Worm (Caenorhabditis elegans): Measurements from ENCODE around the gene C09E7.7.

Gene C09E7.7

DNA sequence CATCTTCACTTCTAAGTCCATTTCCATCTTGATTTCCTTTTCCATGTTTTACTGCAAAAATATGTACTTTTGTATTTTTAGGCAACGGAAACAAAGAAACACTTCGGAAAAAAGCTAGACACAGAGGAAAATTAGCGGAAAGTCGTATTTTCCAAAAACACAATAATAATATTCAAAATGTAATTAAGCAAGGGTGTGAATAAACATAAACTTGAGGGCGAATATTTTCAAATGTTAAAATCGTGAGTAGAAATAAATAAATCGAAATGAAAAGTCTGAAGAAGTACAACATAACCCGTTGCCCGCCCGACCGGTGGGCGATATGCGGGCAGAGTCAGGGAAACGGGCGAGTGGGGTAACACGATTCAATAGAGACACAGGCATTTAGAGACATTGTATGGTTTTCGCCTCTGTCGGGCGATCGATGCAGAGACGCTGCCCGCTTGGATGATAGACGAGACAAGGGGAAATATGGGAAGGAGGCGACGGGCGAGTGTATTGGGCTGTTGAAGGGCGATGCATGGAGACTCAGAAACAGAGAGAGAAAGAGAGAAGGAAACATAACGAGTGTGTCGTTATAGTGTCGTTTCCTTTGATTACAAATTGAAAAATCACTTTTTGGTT is 14.0 kb downstream of the C09E7.7 start, which contains the start of gene C09E7.4 (continued):
- TF ChIP-seq ttx-3 (tag; optimal IDR thresholded peaks at IDR 0.05) (no peak), tbx-2 (tag; optimal IDR thresholded peaks at IDR 0.05) (peak; percentile 84), pax-1 (tag; optimal IDR thresholded peaks at IDR 0.05) (no peak), dmd-4 (tag; optimal IDR thresholded peaks at IDR 0.05; ENCODE audit: borderline replicate concordance) (peak; percentile 30), rnt-1 (tag; optimal IDR thresholded peaks at IDR 0.05) (peak; percentile 46), pag-3 (tag; optimal IDR thresholded peaks at IDR 0.05; ENCODE audit: borderline replicate concordance) (peak; percentile 26), nhr-232 (tag; optimal IDR thresholded peaks at IDR 0.05) (no peak), hlh-6 (tag; optimal IDR thresholded peaks at IDR 0.05) (peak; percentile 72), unc-55 (GFP tag; optimal IDR thresholded peaks at IDR 0.05) (peak; percentile 94), ceh-45 (GFP tag; IDR thresholded peaks at IDR 0.05) (no peak), nhr-11 (tag; optimal IDR thresholded peaks at IDR 0.05) (no peak), syd-9 (tag; optimal IDR thresholded peaks at IDR 0.05) (peak; percentile 55), pros-1 (tag; optimal IDR thresholded peaks at IDR 0.05) (peak; percentile 18), unc-42 (tag; optimal IDR thresholded peaks at IDR 0.05) (peak; percentile 68), ceh-6 (GFP tag; optimal IDR thresholded peaks at IDR 0.05) (no peak)

DNA sequence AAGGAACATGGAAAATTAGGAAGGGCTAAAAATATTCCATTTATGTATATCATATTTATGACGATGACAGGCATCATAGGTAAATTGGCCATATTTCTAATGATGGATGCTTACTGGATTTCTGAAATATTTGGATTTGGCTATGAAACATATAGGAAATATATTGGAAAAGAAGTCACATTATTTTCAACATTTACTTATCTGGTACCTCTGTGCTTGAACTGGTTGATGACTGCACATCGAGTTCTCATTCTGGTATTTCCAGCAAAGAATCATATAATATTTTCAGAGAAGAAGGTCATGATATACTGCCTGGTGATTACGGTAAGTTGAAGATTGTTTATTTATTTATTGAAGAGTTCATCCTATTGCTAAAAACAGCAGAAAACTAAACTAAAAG is 18.4 kb downstream of the C09E7.7 start, which contains the start of gene srxa-5:
srxa-5 (plus strand) TSS at position 301 of the 400 bp plus-strand sequence.
- TF ChIP-seq K02D7.2 (tag; optimal IDR thresholded peaks at IDR 0.05) (no peak), C08G9.2 (tag; optimal IDR thresholded peaks at IDR 0.05) (no peak), elt-4 (tag; optimal IDR thresholded peaks at IDR 0.05) (no peak), ceh-45 (GFP tag; IDR thresholded peaks at IDR 0.05) (no peak), fax-1 (tag; optimal IDR thresholded peaks at IDR 0.05) (no peak), lim-6 (tag; optimal IDR thresholded peaks at IDR 0.05) (no peak), ceh-48 (tag; optimal IDR thresholded peaks at IDR 0.05) (no peak), lin-11 (tag; optimal IDR thresholded peaks at IDR 0.05) (no peak), sdc-2 (tag; optimal IDR thresholded peaks at IDR 0.05) (no peak)

DNA sequence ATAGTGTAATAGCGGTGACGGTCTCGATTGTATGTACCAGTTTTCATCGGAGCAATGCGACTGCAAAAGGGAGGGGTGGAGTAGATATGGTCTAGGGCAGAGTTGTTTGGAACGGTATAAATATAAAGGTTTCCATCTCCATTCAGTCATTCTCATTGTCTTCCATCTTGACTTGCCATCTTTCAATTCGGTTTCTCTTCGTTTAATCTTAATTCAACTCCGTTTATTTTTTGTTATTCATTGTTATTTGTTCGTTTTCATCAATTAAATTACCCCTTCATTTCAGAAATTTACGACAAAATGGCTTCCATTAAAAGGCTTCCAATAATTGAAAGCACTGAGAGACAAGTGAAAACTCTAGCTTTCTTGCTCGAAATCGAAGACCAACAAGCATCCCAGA is 19.9 kb downstream of the C09E7.7 start, which contains the start of gene C09E7.11:
C09E7.11 (plus strand) TSS at position 301 of the 400 bp plus-strand sequence.
- no peak for TF ChIP-seq ceh-45 (GFP tag; IDR thresholded peaks at IDR 0.05)
- TF ChIP-seq ttx-3 (tag; optimal IDR thresholded peaks at IDR 0.05) = no peak
- TF ChIP-seq hlh-8 (tag; optimal IDR thresholded peaks at IDR 0.05) = no peak
- no peak for TF ChIP-seq C08G9.2 (tag; optimal IDR thresholded peaks at IDR 0.05)
- no peak for TF ChIP-seq C38D4.7 (GFP tag; optimal IDR thresholded peaks at IDR 0.05)
- TF ChIP-seq elt-4 (tag; optimal IDR thresholded peaks at IDR 0.05) = no peak
- TF ChIP-seq gmeb-2 (tag; optimal IDR thresholded peaks at IDR 0.05) = no peak
- no peak for TF ChIP-seq npax-4 (tag; optimal IDR thresholded peaks at IDR 0.05)
- TF ChIP-seq K02D7.2 (tag; optimal IDR thresholded peaks at IDR 0.05) = no peak
- TF ChIP-seq Y22D7AL.16 (tag; optimal IDR thresholded peaks at IDR 0.05) = no peak

DNA sequence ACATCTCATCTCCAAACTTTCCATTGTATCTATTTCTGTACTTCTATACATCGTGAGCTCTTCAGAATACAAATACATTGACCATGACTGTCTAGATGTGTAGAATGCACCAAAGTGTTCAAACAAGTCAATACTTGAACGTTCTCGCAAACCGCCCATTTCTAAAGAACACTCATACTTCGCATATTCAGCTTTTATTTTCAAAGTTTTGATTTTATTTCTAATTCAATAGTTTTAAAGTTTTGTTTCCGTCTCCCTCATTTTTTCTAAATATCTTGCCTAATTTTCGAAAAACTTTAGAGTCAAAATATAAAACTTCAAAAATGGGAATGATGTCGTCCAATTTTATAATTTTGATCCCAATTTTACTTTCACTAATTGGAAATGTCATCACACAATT is 23.1 kb downstream of the C09E7.7 start, which contains the start of gene pqn-10:
pqn-10 (plus strand) TSS at position 301 of the 400 bp plus-strand sequence.
- TF ChIP-seq sox-2 (GFP tag; IDR thresholded peaks at IDR 0.05) (no peak), dmd-4 (tag; optimal IDR thresholded peaks at IDR 0.05; ENCODE audit: borderline replicate concordance) (no peak), sox-4 (tag; optimal IDR thresholded peaks at IDR 0.05) (no peak), K09A11.1 (tag; optimal IDR thresholded peaks at IDR 0.05; ENCODE audit: insufficient read depth) (no peak), ceh-22 (tag; optimal IDR thresholded peaks at IDR 0.05) (no peak), pha-4 (tag; optimal IDR thresholded peaks at IDR 0.05) (no peak), ceh-9 (tag; optimal IDR thresholded peaks at IDR 0.05) (no peak), lin-11 (tag; optimal IDR thresholded peaks at IDR 0.05) (no peak), hlh-8 (tag; optimal IDR thresholded peaks at IDR 0.05) (no peak), elt-4 (tag; optimal IDR thresholded peaks at IDR 0.05) (no peak), ama-1 (optimal IDR thresholded peaks at IDR 0.05) (no peak), ceh-6 (GFP tag; optimal IDR thresholded peaks at IDR 0.05) (no peak)
